Fruit fly (Drosophila melanogaster) whole organism, embryonic: ENCODE measurements around the gene eIF2gamma.

Experiments
- Asciz ChIP-seq: fragments of 200-800 bp; sonication (Bioruptor generic); optimal IDR thresholded peaks from 2 replicates; lab custom pipeline; 2017; ENCODE audit warnings: missing biosample characterization, mild to moderate bottlenecking, missing genetic modification characterization, missing genetic modification reagents
- CG10979 ChIP-seq: fragments of 200-800 bp; sonication (Bioruptor generic); optimal IDR thresholded peaks from 2 replicates; lab custom pipeline; 2018; ENCODE audit warnings: missing biosample characterization, mild to moderate bottlenecking, missing genetic modification characterization, moderate library complexity
- CG11085 ChIP-seq: fragments of 200-800 bp; sonication (Bioruptor generic); IDR thresholded peaks from 2 replicates; pipeline ENCODE4 v1.3.6; 2022; ENCODE audit warnings: missing biosample characterization, missing genetic modification characterization
- CG11560 ChIP-seq: fragments of 200-800 bp; sonication (Bioruptor generic); IDR thresholded peaks from 3 replicates; pipeline ENCODE4 v1.3.6; 2022; ENCODE audit warnings: missing biosample characterization, missing genetic modification characterization
- CG11695 ChIP-seq: fragments of 200-800 bp; sonication (Bioruptor generic); IDR thresholded peaks from 3 replicates; pipeline ENCODE4 v1.3.6; 2022; ENCODE audit warnings: missing biosample characterization, missing genetic modification characterization
- CG12236 ChIP-seq: fragments of 200-800 bp; sonication (Bioruptor generic); optimal IDR thresholded peaks from 2 replicates; lab custom pipeline; 2016; ENCODE audit warnings: missing biosample characterization, missing genetic modification characterization
- CG12769 ChIP-seq: fragments of 200-800 bp; sonication (Bioruptor generic); optimal IDR thresholded peaks from 2 replicates; lab custom pipeline; 2019; ENCODE audit warnings: missing biosample characterization, mild to moderate bottlenecking, missing genetic modification characterization, moderate library complexity
- CG13424 ChIP-seq: fragments of 200-800 bp; sonication (Bioruptor generic); optimal IDR thresholded peaks from 2 replicates; lab custom pipeline; 2019; ENCODE audit warnings: missing biosample characterization, mild to moderate bottlenecking, missing genetic modification characterization, moderate library complexity
- CG1603 ChIP-seq: fragments of 200-800 bp; sonication (Bioruptor generic); optimal IDR thresholded peaks from 2 replicates; lab custom pipeline; 2019; ENCODE audit warnings: missing biosample characterization, mild to moderate bottlenecking, missing genetic modification characterization, moderate library complexity
- CG17568 ChIP-seq: fragments of 200-800 bp; sonication (Bioruptor generic); optimal IDR thresholded peaks from 2 replicates; lab custom pipeline; 2018; ENCODE audit warnings: missing biosample characterization, mild to moderate bottlenecking, missing genetic modification characterization, moderate library complexity
- CG17612 ChIP-seq: fragments of 200-800 bp; sonication (Bioruptor generic); IDR thresholded peaks from 2 replicates; pipeline ENCODE4 v1.3.6; 2022; ENCODE audit warnings: missing biosample characterization, missing genetic modification characterization
- CG18764 ChIP-seq: fragments of 200-800 bp; sonication (Bioruptor generic); optimal IDR thresholded peaks from 3 replicates; lab custom pipeline; 2016; ENCODE audit warnings: missing biosample characterization, missing genetic modification characterization
- CG2116 ChIP-seq: fragments of 200-800 bp; sonication (Bioruptor generic); optimal IDR thresholded peaks from 3 replicates; lab custom pipeline; 2018; ENCODE audit warnings: missing biosample characterization, mild to moderate bottlenecking, missing genetic modification characterization
- CG2678 ChIP-seq: fragments of 200-800 bp; sonication (Bioruptor generic); optimal IDR thresholded peaks from 3 replicates; lab custom pipeline; 2019; ENCODE audit warnings: missing biosample characterization, mild to moderate bottlenecking, missing genetic modification characterization, moderate library complexity
- CG2875 ChIP-seq: fragments of 200-800 bp; sonication (Bioruptor generic); optimal IDR thresholded peaks from 2 replicates; lab custom pipeline; 2017; ENCODE audit warnings: missing biosample characterization, mild to moderate bottlenecking, missing genetic modification characterization, missing genetic modification reagents
- CG3163 ChIP-seq: fragments of 200-800 bp; sonication (Bioruptor generic); optimal IDR thresholded peaks from 3 replicates; lab custom pipeline; 2016; ENCODE audit warnings: missing biosample characterization, missing genetic modification characterization
- CG33213 ChIP-seq: fragments of 200-800 bp; sonication (Bioruptor generic); optimal IDR thresholded peaks from 3 replicates; lab custom pipeline; 2016; ENCODE audit warnings: missing biosample characterization, missing genetic modification characterization
- CG4424 ChIP-seq: fragments of 200-800 bp; sonication (Bioruptor generic); optimal IDR thresholded peaks from 3 replicates; lab custom pipeline; 2016; ENCODE audit warnings: missing biosample characterization, missing genetic modification characterization
- CG5953 ChIP-seq: fragments of 200-800 bp; sonication (Bioruptor generic); IDR thresholded peaks from 2 replicates; pipeline ENCODE4 v1.3.6; 2022; ENCODE audit warnings: missing biosample characterization, missing genetic modification characterization
- CG6654 ChIP-seq: fragments of 200-800 bp; sonication (Bioruptor generic); optimal IDR thresholded peaks from 2 replicates; lab custom pipeline; 2017; ENCODE audit warnings: missing biosample characterization, mild to moderate bottlenecking, missing genetic modification characterization
- CG6683 ChIP-seq: fragments of 200-800 bp; sonication (Bioruptor generic); optimal IDR thresholded peaks from 2 replicates; lab custom pipeline; 2017; ENCODE audit warnings: missing biosample characterization, mild to moderate bottlenecking, missing genetic modification characterization, missing genetic modification reagents
- CG7357 ChIP-seq: fragments of 200-800 bp; sonication (Bioruptor generic); IDR thresholded peaks from 3 replicates; pipeline ENCODE4 v1.3.6; 2022; ENCODE audit warnings: missing biosample characterization, missing genetic modification characterization
- CG7839 ChIP-seq: fragments of 200-800 bp; sonication (Bioruptor generic); optimal IDR thresholded peaks from 3 replicates; lab custom pipeline; 2018; ENCODE audit warnings: missing biosample characterization, mild to moderate bottlenecking, missing genetic modification characterization, moderate library complexity
- CG8290 ChIP-seq, 3 experiments: fragments of 200-800 bp; sonication (Bioruptor generic); optimal IDR thresholded peaks; 2 replicates each; lab custom pipeline; 2016 to 2019; ENCODE audit warnings: missing biosample characterization in 3 of 3, missing genetic modification characterization in 3 of 3, mild to moderate bottlenecking in 2 of 3, moderate library complexity in 1 of 3
- CG9932 ChIP-seq: fragments of 200-800 bp; sonication (Bioruptor generic); IDR thresholded peaks from 2 replicates; pipeline ENCODE4 v1.3.6; 2022; ENCODE audit warnings: missing biosample characterization, missing genetic modification characterization
- CkIIα-i1 ChIP-seq: fragments of 200-800 bp; sonication (Bioruptor generic); IDR thresholded peaks from 2 replicates; pipeline ENCODE4 v1.3.6; 2022; ENCODE audit warnings: missing biosample characterization, missing genetic modification characterization
- Doc2 ChIP-seq: fragments of 200-800 bp; sonication (Bioruptor generic); IDR thresholded peaks from 2 replicates; pipeline ENCODE4 v1.3.6; 2022; ENCODE audit warnings: missing biosample characterization, missing genetic modification characterization
- Doc3 ChIP-seq: fragments of 200-800 bp; sonication (Bioruptor generic); IDR thresholded peaks from 3 replicates; pipeline ENCODE4 v1.3.6; 2022; ENCODE audit warnings: missing biosample characterization, missing genetic modification characterization; ENCODE audit not compliant: partially characterized antibody
- H2.0 ChIP-seq: fragments of 200-800 bp; sonication (Bioruptor generic); IDR thresholded peaks from 2 replicates; pipeline ENCODE4 v1.3.6; 2022; ENCODE audit warnings: missing biosample characterization, missing genetic modification characterization
- Hr3 ChIP-seq: fragments of 200-800 bp; sonication (Bioruptor generic); optimal IDR thresholded peaks from 3 replicates; lab custom pipeline; 2016; ENCODE audit warnings: missing biosample characterization, missing genetic modification characterization
- MESR4 ChIP-seq: fragments of 200-800 bp; sonication (Bioruptor generic); optimal IDR thresholded peaks from 2 replicates; lab custom pipeline; 2018; ENCODE audit warnings: missing biosample characterization, mild to moderate bottlenecking, missing genetic modification characterization, moderate library complexity
- Mrtf ChIP-seq: fragments of 200-800 bp; sonication (Bioruptor generic); IDR thresholded peaks from 3 replicates; pipeline ENCODE4 v1.3.6; 2022; ENCODE audit warnings: missing biosample characterization, missing genetic modification characterization
- Myb ChIP-seq: fragments of 200-800 bp; sonication (Bioruptor generic); optimal IDR thresholded peaks from 2 replicates; lab custom pipeline; 2016; ENCODE audit warnings: missing biosample characterization, missing genetic modification characterization
- Ssrp ChIP-seq: fragments of 200-800 bp; sonication (Bioruptor generic); optimal IDR thresholded peaks from 2 replicates; lab custom pipeline; 2018; ENCODE audit warnings: missing biosample characterization, mild to moderate bottlenecking, missing genetic modification characterization, moderate library complexity
- bbx ChIP-seq: fragments of 200-800 bp; sonication (Bioruptor generic); IDR thresholded peaks from 2 replicates; pipeline ENCODE4 v1.3.6; 2022; ENCODE audit warnings: missing biosample characterization, missing genetic modification characterization; ENCODE audit not compliant: partially characterized antibody
- chm ChIP-seq: fragments of 200-800 bp; sonication (Bioruptor generic); IDR thresholded peaks from 2 replicates; pipeline ENCODE4 v1.3.6; 2022; ENCODE audit warnings: missing biosample characterization, missing genetic modification characterization
- dmrt11E ChIP-seq: fragments of 200-800 bp; sonication (Bioruptor generic); optimal IDR thresholded peaks from 3 replicates; lab custom pipeline; 2018; ENCODE audit warnings: missing biosample characterization, mild to moderate bottlenecking, missing genetic modification characterization, moderate library complexity
- gt ChIP-seq: fragments of 200-800 bp; sonication (Bioruptor generic); IDR thresholded peaks from 2 replicates; pipeline ENCODE4 v1.3.6; 2022; ENCODE audit warnings: missing biosample characterization, missing genetic modification characterization
- h ChIP-seq: fragments of >200 bp; optimal IDR thresholded peaks from 2 replicates; lab custom pipeline; 2017
- jigr1 ChIP-seq: fragments of 200-800 bp; sonication (Bioruptor generic); IDR thresholded peaks from 3 replicates; pipeline ENCODE4 v1.3.6; 2022; ENCODE audit warnings: missing biosample characterization, missing genetic modification characterization
- kay ChIP-seq: fragments of 200-800 bp; sonication (Bioruptor generic); optimal IDR thresholded peaks from 2 replicates; lab custom pipeline; 2016; ENCODE audit warnings: missing biosample characterization, missing genetic modification characterization
- p53 ChIP-seq: fragments of 200-800 bp; sonication (Bioruptor generic); optimal IDR thresholded peaks from 2 replicates; lab custom pipeline; 2016; ENCODE audit warnings: missing biosample characterization, missing genetic modification characterization
- pb ChIP-seq: fragments of 200-800 bp; sonication (Bioruptor generic); optimal IDR thresholded peaks from 3 replicates; lab custom pipeline; 2016; ENCODE audit warnings: missing biosample characterization, missing genetic modification characterization
- ranshi ChIP-seq: fragments of 200-800 bp; sonication (Bioruptor generic); IDR thresholded peaks from 2 replicates; pipeline ENCODE4 v1.3.6; 2022; ENCODE audit warnings: missing biosample characterization, missing genetic modification characterization
- sob ChIP-seq: fragments of 200-800 bp; sonication (Bioruptor generic); IDR thresholded peaks from 2 replicates; pipeline ENCODE4 v1.3.6; 2022; ENCODE audit warnings: missing biosample characterization, missing genetic modification characterization
- toy ChIP-seq: fragments of 200-800 bp; sonication (Bioruptor generic); IDR thresholded peaks from 2 replicates; pipeline ENCODE4 v1.3.6; 2022; ENCODE audit warnings: missing biosample characterization, missing genetic modification characterization
- vfl ChIP-seq: fragments of 200-800 bp; sonication (Bioruptor generic); optimal IDR thresholded peaks from 2 replicates; lab custom pipeline; 2016; ENCODE audit warnings: missing biosample characterization, missing genetic modification characterization
- wdn ChIP-seq: fragments of 200-800 bp; sonication (Bioruptor generic); IDR thresholded peaks from 2 replicates; pipeline ENCODE4 v1.3.6; 2022; ENCODE audit warnings: missing biosample characterization, missing genetic modification characterization
- zen2 ChIP-seq: fragments of 200-800 bp; sonication (Bioruptor generic); IDR thresholded peaks from 3 replicates; pipeline ENCODE4 v1.3.6; 2022; ENCODE audit warnings: missing biosample characterization, missing genetic modification characterization; ENCODE audit not compliant: partially characterized antibody

The eIF2gamma gene

dm6 chr3R:15208712-15209499, 54.4 kb downstream of the eIF2gamma start, which contains the start of the genes Spn88Eb and Mau2 (continued):
- TF ChIP-seq wdn: peak; percentile 76
- TF ChIP-seq Hr3 (GFP tag; lab: Kevin White, UChicago): peak; percentile 60
- TF ChIP-seq CG33213 (GFP tag; lab: Kevin White, UChicago): no peak
- TF ChIP-seq Myb (GFP tag; lab: Kevin White, UChicago): peak; percentile 55
- no peak for TF ChIP-seq h
- TF ChIP-seq Ssrp (tag; lab: Kevin White, UChicago): peak; percentile 31
- TF ChIP-seq toy: no peak; the same call in 1 of the 2 replicates
- peak; percentile 43 for TF ChIP-seq CG3163 (GFP tag; lab: Kevin White, UChicago)
- TF ChIP-seq CG11695 (GFP tag; lab: Robert Waterston, UW): no peak; the same call in 2 of the 3 replicates
- peak; percentile 45 for TF ChIP-seq vfl (GFP tag; lab: Kevin White, UChicago)
- TF ChIP-seq CG2116 (GFP tag; lab: Kevin White, UChicago): peak; percentile 58
- peak; percentile 26 for TF ChIP-seq p53
- no peak for TF ChIP-seq CG7839 (tag; lab: Kevin White, UChicago)
- peak; percentile 55; the same call in 2 of the 3 replicates for TF ChIP-seq Doc3 (GFP tag; lab: Robert Waterston, UW)
- TF ChIP-seq Mrtf (GFP tag; lab: Robert Waterston, UW): peak; percentile 69; the same call in 2 of the 3 replicates
- TF ChIP-seq CG1603 (tag; lab: Kevin White, UChicago): peak; percentile 71
- peak; percentile 43 for TF ChIP-seq CG10979 (tag; lab: Kevin White, UChicago)
- TF ChIP-seq CG5953 (GFP tag; lab: Robert Waterston, UW): no peak
- no peak for TF ChIP-seq Doc2 (GFP tag; lab: Robert Waterston, UW)
- no peak for TF ChIP-seq CG17568
- TF ChIP-seq CG12769 (tag; lab: Kevin White, UChicago): no peak
- TF ChIP-seq Asciz (GFP tag; lab: Kevin White, UChicago): no peak
- TF ChIP-seq gt (GFP tag; lab: Robert Waterston, UW): no peak
- TF ChIP-seq CG6683 (GFP tag; lab: Kevin White, UChicago): peak; percentile 23
- no peak; the same call in 2 of the 3 replicates for TF ChIP-seq zen2
- peak; percentile 55 for TF ChIP-seq CG8290 (GFP tag; optimal IDR thresholded peaks at IDR 0.05; lab: Kevin White, UChicago)
- peak in 1 of 2 experiments; percentile 53 for TF ChIP-seq CG8290 (tag; optimal IDR thresholded peaks at IDR 0.05; lab: Kevin White, UChicago)
- TF ChIP-seq CG11085 (GFP tag; lab: Robert Waterston, UW): peak; percentile 76
- no peak for TF ChIP-seq pb (GFP tag; lab: Kevin White, UChicago)
- no peak for TF ChIP-seq CG6654 (GFP tag; lab: Kevin White, UChicago)
- peak; percentile 53; the same call in 1 of the 2 replicates for TF ChIP-seq CG17612 (GFP tag; lab: Robert Waterston, UW)
- TF ChIP-seq sob (GFP tag; lab: Robert Waterston, UW): peak; percentile 94
- TF ChIP-seq CG2875 (GFP tag; lab: Kevin White, UChicago): no peak
- TF ChIP-seq kay: peak; percentile 60
- TF ChIP-seq jigr1 (GFP tag; lab: Robert Waterston, UW): no peak
- no peak for TF ChIP-seq CG12236 (GFP tag; lab: Kevin White, UChicago)
- TF ChIP-seq CG18764: peak; percentile 48
- TF ChIP-seq CkIIα-i1 (GFP tag; lab: Robert Waterston, UW): no peak
- peak; percentile 70 for TF ChIP-seq CG4424 (GFP tag; lab: Kevin White, UChicago)
- peak; percentile 67 for TF ChIP-seq MESR4 (GFP tag; lab: Kevin White, UChicago)
- TF ChIP-seq CG9932 (GFP tag; lab: Robert Waterston, UW): peak; percentile 95
- TF ChIP-seq CG11560: 0 out of 3 replicates have a peak, but pooled peaks have one; percentile 47
- no peak for TF ChIP-seq CG7357 (GFP tag; lab: Robert Waterston, UW)
- TF ChIP-seq CG2678 (tag; lab: Kevin White, UChicago): no peak
- peak; percentile 67 for TF ChIP-seq H2.0 (GFP tag; lab: Robert Waterston, UW)
- TF ChIP-seq CG13424 (tag; lab: Kevin White, UChicago): peak; percentile 60
- TF ChIP-seq chm (GFP tag; lab: Robert Waterston, UW): peak; percentile 52; the same call in 1 of the 2 replicates
- peak; percentile 59; the same call in 1 of the 2 replicates for TF ChIP-seq bbx
- TF ChIP-seq ranshi (GFP tag; lab: Robert Waterston, UW): peak; percentile 66
- TF ChIP-seq dmrt11E: no peak
